Worm (Caenorhabditis elegans) whole organism, L4 larva: ENCODE measurements around the gene fmo-3.

Experiments used
- F10B5.3 ChIP-seq: sonication (generic microtip); optimal IDR thresholded peaks from 2 replicates; lab custom pipeline; 2016; ENCODE audit warnings: mild to moderate bottlenecking, missing genetic modification characterization, missing compliant biosample characterization
- F37D6.2 ChIP-seq: sonication (generic microtip); optimal IDR thresholded peaks from 2 replicates; lab custom pipeline; 2016; ENCODE audit warnings: mild to moderate bottlenecking, missing genetic modification characterization, missing compliant biosample characterization
- F44E2.7 ChIP-seq: fragments of 200-800 bp; sonication (Bioruptor generic); IDR thresholded peaks from 2 replicates; pipeline ENCODE4 v2.1.2; 2022; ENCODE audit warnings: missing genetic modification characterization, missing compliant biosample characterization
- F49E8.2 ChIP-seq: sonication (generic microtip); optimal IDR thresholded peaks from 2 replicates; lab custom pipeline; 2016; ENCODE audit warnings: missing compliant biosample characterization, mild to moderate bottlenecking, missing genetic modification characterization, borderline replicate concordance
- T20F7.1 ChIP-seq: fragments of 200-800 bp; sonication (Bioruptor generic); optimal IDR thresholded peaks from 2 replicates; lab custom pipeline; 2018; ENCODE audit warnings: mild to moderate bottlenecking, missing genetic modification characterization, missing compliant biosample characterization
- Y105C5A.15 ChIP-seq: fragments of 200-800 bp; sonication (Bioruptor generic); IDR thresholded peaks from 2 replicates; pipeline ENCODE4 v1.3.6; 2022; ENCODE audit warnings: missing genetic modification characterization, missing compliant biosample characterization
- Y5F2A.4 ChIP-seq: fragments of 200-800 bp; sonication (Bioruptor generic); optimal IDR thresholded peaks from 2 replicates; lab custom pipeline; 2018; ENCODE audit warnings: mild to moderate bottlenecking, missing genetic modification characterization, missing compliant biosample characterization
- Y75B8A.6 ChIP-seq: fragments of 200-800 bp; sonication (Bioruptor generic); IDR thresholded peaks from 2 replicates; pipeline ENCODE4 v1.3.6; 2022; ENCODE audit warnings: missing genetic modification reagents, missing genetic modification characterization, missing compliant biosample characterization
- ZK546.5 ChIP-seq, 2 experiments: sonication (generic microtip); optimal IDR thresholded peaks; 2 replicates each; lab custom pipeline; 2017; ENCODE audit warnings: missing biosample characterization in 2 of 2, missing genetic modification characterization in 2 of 2
- aha-1 ChIP-seq: fragments of 150-350 bp; peaks from one replicate; lab custom pipeline; 2014; ENCODE audit warnings: missing biosample characterization, missing genetic modification characterization
- aly-2 ChIP-seq: sonication (generic microtip); optimal IDR thresholded peaks from 2 replicates; lab custom pipeline; 2018; ENCODE audit warnings: missing biosample characterization, missing genetic modification characterization
- arid-1 ChIP-seq: fragments of 200-800 bp; sonication (Bioruptor generic); conservative IDR thresholded peaks from 2 replicates; pipeline ENCODE4 v1.3.6; 2022; ENCODE audit warnings: missing genetic modification reagents, missing genetic modification characterization, missing compliant biosample characterization
- ceh-62 ChIP-seq: sonication (generic microtip); optimal IDR thresholded peaks from 2 replicates; lab custom pipeline; 2017; ENCODE audit warnings: missing biosample characterization, missing genetic modification characterization
- ctbp-1 ChIP-seq: fragments of 200-800 bp; sonication (Bioruptor generic); IDR thresholded peaks from 2 replicates; pipeline ENCODE4 v1.3.6; 2022; ENCODE audit warnings: missing genetic modification reagents, missing genetic modification characterization, missing compliant biosample characterization
- daf-12 ChIP-seq: fragments of 150-350 bp; optimal IDR thresholded peaks from 2 replicates; lab custom pipeline; 2014; ENCODE audit warnings: missing biosample characterization, missing genetic modification reagents, missing genetic modification characterization
- daf-19 ChIP-seq: fragments of 200-800 bp; sonication (Bioruptor generic); conservative IDR thresholded peaks from 2 replicates; pipeline ENCODE4 v1.3.6; 2022; ENCODE audit warnings: missing genetic modification characterization, missing compliant biosample characterization
- dmd-6 ChIP-seq: fragments of 200-800 bp; sonication (Bioruptor generic); IDR thresholded peaks from 2 replicates; pipeline ENCODE4 v1.3.6; 2022; ENCODE audit warnings: missing genetic modification reagents, missing genetic modification characterization, missing compliant biosample characterization
- dmd-9 ChIP-seq: fragments of 200-800 bp; sonication (Bioruptor generic); IDR thresholded peaks from 2 replicates; pipeline ENCODE4 v1.3.6; 2022; ENCODE audit warnings: missing genetic modification reagents, missing genetic modification characterization, missing compliant biosample characterization
- dpl-1 ChIP-seq: fragments of 150-350 bp; optimal IDR thresholded peaks from 2 replicates; lab custom pipeline; 2014; ENCODE audit warnings: missing biosample characterization, missing genetic modification reagents, missing genetic modification characterization
- dve-1 ChIP-seq: sonication (generic microtip); optimal IDR thresholded peaks from 2 replicates; lab custom pipeline; 2017; ENCODE audit warnings: antibody characterized with exemption, mild to moderate bottlenecking, missing genetic modification characterization, missing compliant biosample characterization; ENCODE audit not compliant: insufficient read depth
- fkh-10 ChIP-seq: fragments of 150-350 bp; optimal IDR thresholded peaks from 2 replicates; lab custom pipeline; 2014; ENCODE audit warnings: missing biosample characterization, missing genetic modification reagents, missing genetic modification characterization
- hif-1 ChIP-seq, 2 experiments: sonication (generic microtip); optimal IDR thresholded peaks; 2 replicates each; lab custom pipeline; 2016 to 2017; ENCODE audit warnings: missing compliant biosample characterization in 2 of 2, missing genetic modification characterization in 2 of 2, missing genetic modification reagents in 2 of 2, missing genotype in 2 of 2, mild to moderate bottlenecking in 1 of 2
- lin-15B ChIP-seq: fragments of 150-350 bp; sonication (generic microtip); optimal IDR thresholded peaks from 3 replicates; lab custom pipeline; 2014; ENCODE audit warnings: missing biosample characterization, missing genetic modification characterization
- lin-29 ChIP-seq: fragments of 200-800 bp; sonication (Bioruptor generic); IDR thresholded peaks from 2 replicates; pipeline ENCODE4 v1.3.6; 2022; ENCODE audit warnings: missing genetic modification reagents, missing genetic modification characterization, missing compliant biosample characterization
- lin-38 ChIP-seq: fragments of 200-800 bp; sonication (Bioruptor generic); IDR thresholded peaks from 2 replicates; pipeline ENCODE4 v1.3.6; 2022; ENCODE audit warnings: missing genetic modification reagents, missing genetic modification characterization, missing compliant biosample characterization
- lin-39 ChIP-seq: fragments of 150-350 bp; optimal IDR thresholded peaks from 2 replicates; lab custom pipeline; 2014; ENCODE audit warnings: missing biosample characterization, missing genetic modification reagents, missing genetic modification characterization
- lir-3 ChIP-seq: sonication (generic microtip); optimal IDR thresholded peaks from 2 replicates; lab custom pipeline; 2016; ENCODE audit warnings: mild to moderate bottlenecking, missing genetic modification characterization, missing compliant biosample characterization
- mes-2 ChIP-seq: sonication (generic microtip); optimal IDR thresholded peaks from 2 replicates; lab custom pipeline; 2016; ENCODE audit warnings: missing genotype, mild to moderate bottlenecking, missing genetic modification characterization, missing compliant biosample characterization; ENCODE audit not compliant: poor library complexity, severe bottlenecking
- nhr-102 ChIP-seq: sonication (generic microtip); optimal IDR thresholded peaks from 2 replicates; lab custom pipeline; 2016; ENCODE audit warnings: mild to moderate bottlenecking, missing genetic modification characterization, moderate library complexity, missing compliant biosample characterization
- nhr-11 ChIP-seq: fragments of 150-350 bp; optimal IDR thresholded peaks from 2 replicates; lab custom pipeline; 2014; ENCODE audit warnings: missing biosample characterization, missing genetic modification characterization
- nhr-237 ChIP-seq: sonication (generic microtip); optimal IDR thresholded peaks from 2 replicates; lab custom pipeline; 2017; ENCODE audit warnings: missing biosample characterization, missing genetic modification characterization
- nhr-25 ChIP-seq: sonication (generic microtip); optimal IDR thresholded peaks from 2 replicates; lab custom pipeline; 2017; ENCODE audit warnings: missing genetic modification characterization, mild to moderate bottlenecking, missing compliant biosample characterization, antibody characterized with exemption, moderate library complexity, borderline replicate concordance; ENCODE audit not compliant: insufficient read depth
- nhr-41 ChIP-seq: fragments of 200-800 bp; sonication (Bioruptor generic); IDR thresholded peaks from 2 replicates; pipeline ENCODE4 v1.3.6; 2022; ENCODE audit warnings: missing genetic modification reagents, missing genetic modification characterization, missing compliant biosample characterization
- nhr-76 ChIP-seq: fragments of 150-350 bp; optimal IDR thresholded peaks from 2 replicates; lab custom pipeline; 2014; ENCODE audit warnings: missing biosample characterization, missing genetic modification characterization
- pha-4 ChIP-seq, 2 experiments: fragments of 150-350 bp in 1 of 2; fragments of 200-800 bp in 1 of 2; sonication (Bioruptor generic) in 1 of 2; IDR thresholded peaks in 1 of 2; optimal IDR thresholded peaks in 1 of 2; 2 replicates each; pipeline versions ENCODE4 v1.3.6 to Lab custom; 2014 to 2022; ENCODE audit warnings: missing genetic modification characterization in 2 of 2, missing genetic modification reagents in 2 of 2, missing biosample characterization in 1 of 2, missing compliant biosample characterization in 1 of 2
- pqm-1 ChIP-seq: sonication (generic microtip); optimal IDR thresholded peaks from 2 replicates; lab custom pipeline; 2017; ENCODE audit warnings: missing biosample characterization, missing genetic modification characterization
- rbr-2 ChIP-seq: sonication (generic microtip); optimal IDR thresholded peaks from 2 replicates; lab custom pipeline; 2016; ENCODE audit warnings: missing genotype, missing genetic modification characterization, missing compliant biosample characterization
- saeg-2 ChIP-seq: fragments of 200-800 bp; sonication (Bioruptor generic); IDR thresholded peaks from 2 replicates; pipeline ENCODE4 v1.3.6; 2022; ENCODE audit warnings: missing genetic modification reagents, missing genetic modification characterization, missing compliant biosample characterization
- sdz-12 ChIP-seq: fragments of 200-800 bp; sonication (Bioruptor generic); optimal IDR thresholded peaks from 2 replicates; lab custom pipeline; 2018; ENCODE audit warnings: mild to moderate bottlenecking, missing genetic modification characterization, missing compliant biosample characterization
- set-16 ChIP-seq: fragments of 200-800 bp; sonication (Bioruptor generic); IDR thresholded peaks from 2 replicates; pipeline ENCODE4 v1.3.6; 2022; ENCODE audit warnings: missing genetic modification reagents, missing genetic modification characterization, missing compliant biosample characterization
- snpc-1.2 ChIP-seq: fragments of 200-800 bp; sonication (Bioruptor generic); IDR thresholded peaks from 2 replicates; pipeline ENCODE4 v1.3.6; 2022; ENCODE audit warnings: missing genetic modification reagents, missing genetic modification characterization, missing compliant biosample characterization
- spr-1 ChIP-seq: sonication (generic microtip); optimal IDR thresholded peaks from 2 replicates; lab custom pipeline; 2016; ENCODE audit warnings: mild to moderate bottlenecking, missing genetic modification characterization, missing compliant biosample characterization
- spr-3 ChIP-seq: fragments of 200-800 bp; sonication (Bioruptor generic); optimal IDR thresholded peaks from 2 replicates; lab custom pipeline; 2018; ENCODE audit warnings: mild to moderate bottlenecking, missing genetic modification characterization, missing compliant biosample characterization
- tag-97 ChIP-seq: fragments of 200-800 bp; sonication (Bioruptor generic); IDR thresholded peaks from 2 replicates; pipeline ENCODE4 v1.3.6; 2022; ENCODE audit warnings: missing genetic modification characterization, missing compliant biosample characterization
- tra-1 ChIP-seq: fragments of 200-800 bp; sonication (Bioruptor generic); IDR thresholded peaks from 2 replicates; pipeline ENCODE4 v1.3.6; 2022; ENCODE audit warnings: missing genetic modification reagents, missing genetic modification characterization, missing compliant biosample characterization
- unc-39 ChIP-seq: sonication (generic microtip); optimal IDR thresholded peaks from 2 replicates; lab custom pipeline; 2017; ENCODE audit warnings: missing biosample characterization, missing genetic modification characterization
- vab-7 ChIP-seq: fragments of 200-800 bp; sonication (Bioruptor generic); IDR thresholded peaks from 2 replicates; pipeline ENCODE4 v1.3.6; 2022; ENCODE audit warnings: missing genetic modification reagents, missing genetic modification characterization, missing compliant biosample characterization
- zfp-2 ChIP-seq: sonication (generic microtip); optimal IDR thresholded peaks from 2 replicates; lab custom pipeline; 2016; ENCODE audit warnings: mild to moderate bottlenecking, missing genetic modification characterization, missing compliant biosample characterization
- zfp-3 ChIP-seq: fragments of 200-800 bp; sonication (Bioruptor generic); conservative IDR thresholded peaks from 2 replicates; pipeline ENCODE4 v1.3.6; 2022; ENCODE audit warnings: missing genetic modification reagents, missing genetic modification characterization, missing compliant biosample characterization
- ztf-11 ChIP-seq: fragments of 150-350 bp; optimal IDR thresholded peaks from 2 replicates; lab custom pipeline; 2014; ENCODE audit warnings: missing biosample characterization, missing genetic modification characterization
- ztf-7 ChIP-seq: fragments of 150-350 bp; optimal IDR thresholded peaks from 2 replicates; lab custom pipeline; 2014; ENCODE audit warnings: missing biosample characterization, missing genetic modification characterization

fmo-3 gene

DNA sequence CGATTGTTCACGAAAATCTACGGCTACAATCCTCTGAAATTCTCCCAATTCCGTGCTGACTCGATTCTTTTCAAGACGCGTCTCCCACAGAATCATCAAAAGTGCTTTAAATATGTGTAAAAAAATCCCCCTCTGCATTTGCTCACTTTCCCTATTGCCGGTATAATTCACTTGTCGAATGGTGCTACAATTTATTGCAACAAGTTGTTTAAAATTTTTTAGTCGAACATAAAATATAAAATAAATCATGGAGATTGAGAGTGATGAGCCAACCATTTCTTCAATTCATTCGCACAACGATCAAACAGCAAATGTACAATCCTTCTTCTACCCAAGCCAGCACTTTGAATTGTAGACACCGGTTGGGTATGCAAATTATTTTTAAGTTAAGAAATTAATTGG is 51.9 kb downstream of the fmo-3 start (continued):
- TF ChIP-seq dmd-6 (GFP tag; lab: Robert Waterston, UW) (no peak), spr-1 (tag; lab: Kevin White, UChicago) (no peak), lin-39 (tag; lab: Kevin White, UChicago) (no peak), lin-29 (GFP tag; lab: Robert Waterston, UW) (no peak), rbr-2 (tag; lab: Kevin White, UChicago) (no peak), saeg-2 (GFP tag; lab: Robert Waterston, UW) (no peak), pqm-1 (tag; lab: Kevin White, UChicago) (no peak), nhr-11 (tag; lab: Kevin White, UChicago) (no peak), mes-2 (no peak), zfp-3 (no peak), pha-4 (GFP tag; IDR thresholded peaks at IDR 0.05; lab: Robert Waterston, UW) (peak; percentile 69; the same call in 1 of the 2 replicates), pha-4 (tag; optimal IDR thresholded peaks at IDR 0.05; lab: Kevin White, UChicago) (no peak), nhr-237 (tag; lab: Kevin White, UChicago) (no peak), ceh-62 (no peak), F44E2.7 (0 out of 2 replicates have a peak, but pooled peaks have one; percentile 34), set-16 (GFP tag; lab: Robert Waterston, UW) (no peak), sdz-12 (GFP tag; lab: Kevin White, UChicago) (no peak), ZK546.5 (tag; optimal IDR thresholded peaks at IDR 0.05; lab: Kevin White, UChicago) (no peak), vab-7 (GFP tag; lab: Robert Waterston, UW) (no peak), Y75B8A.6 (GFP tag; lab: Robert Waterston, UW) (no peak), F10B5.3 (peak; percentile 29), tra-1 (GFP tag; lab: Robert Waterston, UW) (0 out of 2 replicates have a peak, but pooled peaks have one; percentile 7), ctbp-1 (peak; percentile 53; the same call in 1 of the 2 replicates), arid-1 (GFP tag; lab: Robert Waterston, UW) (peak; percentile 74; the same call in 1 of the 2 replicates), zfp-2 (tag; lab: Kevin White, UChicago) (no peak), tag-97 (GFP tag; lab: Robert Waterston, UW) (no peak), aly-2 (no peak), hif-1 (tag; optimal IDR thresholded peaks at IDR 0.05; lab: Kevin White, UChicago) (no peak), ztf-7 (tag; lab: Kevin White, UChicago) (no peak), spr-3 (GFP tag; lab: Kevin White, UChicago) (no peak), nhr-41 (GFP tag; lab: Robert Waterston, UW) (no peak), ztf-11 (tag; lab: Kevin White, UChicago) (no peak), nhr-102 (tag; lab: Kevin White, UChicago) (no peak), dpl-1 (GFP tag; lab: Kevin White, UChicago) (no peak), fkh-10 (GFP tag; lab: Kevin White, UChicago) (no peak), dve-1 (tag; lab: Kevin White, UChicago) (no peak), nhr-76 (tag; lab: Kevin White, UChicago) (no peak), T20F7.1 (GFP tag; lab: Kevin White, UChicago) (no peak), aha-1 (tag; lab: Kevin White, UChicago) (no peak), F49E8.2 (tag; lab: Kevin White, UChicago) (peak; percentile 91), F37D6.2 (tag; lab: Kevin White, UChicago) (no peak), Y105C5A.15 (GFP tag; lab: Robert Waterston, UW) (no peak), unc-39 (no peak), snpc-1.2 (GFP tag; lab: Robert Waterston, UW) (peak; percentile 65; the same call in 1 of the 2 replicates), daf-12 (no peak), Y5F2A.4 (GFP tag; lab: Kevin White, UChicago) (peak; percentile 73), daf-19 (GFP tag; lab: Robert Waterston, UW) (no peak), lir-3 (tag; lab: Kevin White, UChicago) (no peak), dmd-9 (GFP tag; lab: Robert Waterston, UW) (no peak), lin-15B (no peak), nhr-25 (tag; lab: Kevin White, UChicago) (no peak), lin-38 (GFP tag; lab: Robert Waterston, UW) (peak; percentile 80)
